Worm (Caenorhabditis elegans): ENCODE measurements around the gene F47B8.5.

The F47B8.5 gene

ce11 chrV:14322743-14323142, 4.9 kb downstream of the F47B8.5 start, which contains the start of gene F47B8.3 (continued):
- TF ChIP-seq lir-3 (tag; optimal IDR thresholded peaks at IDR 0.05; ENCODE audit: poor library complexity): peak; percentile 9
- TF ChIP-seq lin-39 (tag; optimal IDR thresholded peaks at IDR 0.05): no peak
- TF ChIP-seq nhr-12 (tag; optimal IDR thresholded peaks at IDR 0.05): no peak
- TF ChIP-seq lsy-2 (tag; optimal IDR thresholded peaks at IDR 0.05): peak; percentile 19 to 60
- no peak for TF ChIP-seq pax-3 (tag; optimal IDR thresholded peaks at IDR 0.05)
- no peak for TF ChIP-seq ets-5 (GFP tag; IDR thresholded peaks at IDR 0.05)
- no peak for TF ChIP-seq alr-1 (tag; optimal IDR thresholded peaks at IDR 0.05; ENCODE audit: borderline replicate concordance)
- peak; percentile 61 to 82 for TF ChIP-seq efl-1 (optimal IDR thresholded peaks at IDR 0.05)
- peak; percentile 37 to 60 for TF ChIP-seq efl-1 (GFP tag; optimal IDR thresholded peaks at IDR 0.05 in 1 of 2)
- peak; percentile 77 for TF ChIP-seq mep-1 (tag; optimal IDR thresholded peaks at IDR 0.05)
- TF ChIP-seq pag-3 (tag; optimal IDR thresholded peaks at IDR 0.05; ENCODE audit: borderline replicate concordance, insufficient read depth): peak; percentile 93
- TF ChIP-seq snpc-4 (tag; optimal IDR thresholded peaks at IDR 0.05): peak; percentile 55
- TF ChIP-seq pqm-1 (tag; optimal IDR thresholded peaks at IDR 0.05): no peak
- no peak for TF ChIP-seq nhr-237 (tag; optimal IDR thresholded peaks at IDR 0.05)
- peak; percentile 62 for TF ChIP-seq nhr-71 (tag; optimal IDR thresholded peaks at IDR 0.05)
- no peak for TF ChIP-seq egl-27 (tag; optimal IDR thresholded peaks at IDR 0.05)
- TF ChIP-seq mef-2 (tag; optimal IDR thresholded peaks at IDR 0.05): no peak
- no peak for TF ChIP-seq ama-1 (optimal IDR thresholded peaks at IDR 0.05)
- no peak for TF ChIP-seq aha-1 (tag; optimal IDR thresholded peaks at IDR 0.05)
- peak; percentile 20 to 43 (median 23) for TF ChIP-seq dpl-1 (GFP tag; optimal IDR thresholded peaks at IDR 0.05)
- TF ChIP-seq ceh-82 (tag; optimal IDR thresholded peaks at IDR 0.05): peak in 2 of 3 experiments; percentile 17 to 19
- no peak for TF ChIP-seq aly-2 (tag; optimal IDR thresholded peaks at IDR 0.05)
- no peak for TF ChIP-seq nhr-84 (tag; optimal IDR thresholded peaks at IDR 0.05)
- no peak for TF ChIP-seq ztf-4 (tag; optimal IDR thresholded peaks at IDR 0.05)
- TF ChIP-seq fkh-4 (tag; optimal IDR thresholded peaks at IDR 0.05; ENCODE audit: borderline replicate concordance): no peak
- no peak for TF ChIP-seq efl-3 (GFP tag; optimal IDR thresholded peaks at IDR 0.05)
- no peak for TF ChIP-seq nhr-77 (tag; optimal IDR thresholded peaks at IDR 0.05)
- TF ChIP-seq ces-1 (GFP tag; optimal IDR thresholded peaks at IDR 0.05): no peak
- TF ChIP-seq unc-86 (tag; optimal IDR thresholded peaks at IDR 0.05): no peak
- no peak for TF ChIP-seq unc-62 (GFP tag; optimal IDR thresholded peaks at IDR 0.05)
- TF ChIP-seq sox-4 (tag; optimal IDR thresholded peaks at IDR 0.05): no peak
- TF ChIP-seq mab-9 (GFP tag; IDR thresholded peaks at IDR 0.05): no peak
- no peak for TF ChIP-seq Y116A8C.19 (tag; optimal IDR thresholded peaks at IDR 0.05; ENCODE audit: borderline replicate concordance)
- no peak for TF ChIP-seq skn-1 (tag; optimal IDR thresholded peaks at IDR 0.05)
- TF ChIP-seq dsc-1 (tag; optimal IDR thresholded peaks at IDR 0.05): no peak
- no peak for TF ChIP-seq lin-15B (tag; optimal IDR thresholded peaks at IDR 0.05)
- peak; percentile 50 for TF ChIP-seq blmp-1 (tag; optimal IDR thresholded peaks at IDR 0.05)
- TF ChIP-seq unc-98 (GFP tag; IDR thresholded peaks at IDR 0.05): no peak
- TF ChIP-seq lin-14 (GFP tag; optimal IDR thresholded peaks at IDR 0.05): peak; percentile 92
- no peak for TF ChIP-seq isw-1 (GFP tag; IDR thresholded peaks at IDR 0.05)

ce11 chrV:14320730-14321319, 6.9 kb downstream of the F47B8.5 start:
- TF ChIP-seq mef-2 (tag; optimal IDR thresholded peaks at IDR 0.05) (no peak), efl-1 (optimal IDR thresholded peaks at IDR 0.05) (no peak), efl-1 (GFP tag; optimal IDR thresholded peaks at IDR 0.05 in 1 of 2) (peak in 1 of 2 experiments; percentile 61)

DNA sequence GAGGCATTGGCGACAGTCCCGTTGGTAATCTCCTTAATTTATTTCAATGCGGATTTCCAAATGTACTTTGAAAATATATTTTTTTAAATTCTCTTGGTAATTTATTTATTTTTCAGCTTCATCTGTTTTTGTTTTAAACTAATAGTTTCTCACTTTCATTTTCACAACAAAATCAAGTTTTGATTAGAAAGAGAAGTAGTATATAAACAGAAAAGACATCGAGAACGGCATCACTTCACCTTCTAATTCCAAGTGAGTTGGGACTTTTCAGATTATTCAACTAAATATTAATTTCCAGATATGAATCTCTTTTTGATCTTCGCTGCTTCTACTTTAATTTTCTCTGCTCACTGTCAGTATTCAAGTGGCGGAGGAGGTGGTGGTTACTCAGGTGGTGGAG, 7.4 kb downstream of the F47B8.5 start, which contains the start of gene F47B8.14:
TSS of gene F47B8.14 (plus strand) at position 301 of the 400 bp plus-strand sequence.
- TF ChIP-seq zag-1 (tag; optimal IDR thresholded peaks at IDR 0.05): no peak
- TF ChIP-seq ceh-82 (tag; optimal IDR thresholded peaks at IDR 0.05): no peak
- TF ChIP-seq unc-30 (tag; optimal IDR thresholded peaks at IDR 0.05): no peak
- no peak for TF ChIP-seq C04F5.9 (tag; optimal IDR thresholded peaks at IDR 0.05)
- no peak for TF ChIP-seq nhr-85 (tag)
- no peak for TF ChIP-seq snu-23 (GFP tag; optimal IDR thresholded peaks at IDR 0.05)
- no peak for TF ChIP-seq pag-3 (tag; optimal IDR thresholded peaks at IDR 0.05; ENCODE audit: borderline replicate concordance, insufficient read depth)
- TF ChIP-seq mep-1 (tag; optimal IDR thresholded peaks at IDR 0.05): no peak
- TF ChIP-seq nhr-237 (tag; optimal IDR thresholded peaks at IDR 0.05): no peak
- TF ChIP-seq fkh-4 (tag; optimal IDR thresholded peaks at IDR 0.05; ENCODE audit: borderline replicate concordance): no peak
